Fruit fly (Drosophila melanogaster): Measurements from ENCODE around the gene CG14442.

- TF ChIP-seq CG32264 (GFP tag; optimal IDR thresholded peaks at IDR 0.05) = no peak
- no peak for TF ChIP-seq pan (optimal IDR thresholded peaks at IDR 0.05)
- TF ChIP-seq Dif (GFP tag; optimal IDR thresholded peaks at IDR 0.05; ENCODE audit: partially characterized antibody) = no peak
- no peak for TF ChIP-seq foxo (GFP tag; optimal IDR thresholded peaks at IDR 0.05)
- no peak for TF ChIP-seq woc (GFP tag; optimal IDR thresholded peaks at IDR 0.05)
- TF ChIP-seq sage (GFP tag; optimal IDR thresholded peaks at IDR 0.05) = no peak
- TF ChIP-seq Mio (GFP tag; optimal IDR thresholded peaks at IDR 0.05) = no peak
- TF ChIP-seq dsf (GFP tag; optimal IDR thresholded peaks at IDR 0.05; ENCODE audit: borderline replicate concordance) = no peak
- TF ChIP-seq CrebA (GFP tag; optimal IDR thresholded peaks at IDR 0.05; ENCODE audit: borderline replicate concordance) = no peak
- no peak for TF ChIP-seq usp (GFP tag; optimal IDR thresholded peaks at IDR 0.05)
- no peak for TF ChIP-seq Abd-B (GFP tag; optimal IDR thresholded peaks at IDR 0.05)
Measured at dm6 chrX:6703237-6703636, 8.4 kb upstream of the CG14442 start.
